Worm (Caenorhabditis elegans): ENCODE measurements around the gene acox-1.5.

DNA sequence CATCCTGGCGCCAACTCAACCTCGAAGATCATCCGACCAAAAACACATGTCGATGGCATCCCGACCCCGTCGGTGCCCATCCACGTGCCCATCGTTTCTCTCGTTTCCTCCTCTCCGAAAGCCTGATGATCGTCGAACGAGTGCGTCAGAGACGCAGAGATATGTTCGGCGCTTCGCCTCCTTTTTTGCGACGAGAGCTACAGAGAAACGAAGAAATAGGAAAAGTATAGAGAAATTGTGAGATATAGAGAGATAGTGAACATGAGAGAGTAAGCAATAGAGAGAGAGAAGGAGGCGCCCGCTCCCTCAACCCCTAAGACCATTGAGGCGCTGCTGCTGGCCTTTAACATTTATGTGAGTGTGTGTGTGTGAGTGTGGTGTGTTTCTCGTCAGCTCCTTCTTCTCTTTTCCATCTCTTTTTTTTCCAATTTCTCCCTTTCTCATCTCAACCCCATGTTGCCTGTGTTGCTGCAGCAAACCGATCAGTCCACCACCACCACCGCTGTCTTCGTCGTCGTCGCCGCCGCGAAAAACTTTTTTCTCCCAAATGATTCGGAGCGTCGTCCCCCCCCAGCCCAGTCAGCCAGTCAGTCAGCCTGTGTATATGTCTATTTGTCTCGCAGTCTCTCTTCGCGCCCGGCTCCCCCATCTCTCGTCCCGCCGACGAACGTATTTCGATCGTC is 27.2 kb upstream of the acox-1.5 start, which contains the start of gene hlh-11:
- 0 out of 2 replicates have a peak, but pooled peaks have one; percentile 75 for TF ChIP-seq nfyb-1 (GFP tag; IDR thresholded peaks at IDR 0.05)
- no peak for TF ChIP-seq F57A8.1 (GFP tag; optimal IDR thresholded peaks at IDR 0.05)
- no peak for TF ChIP-seq ama-1 (optimal IDR thresholded peaks at IDR 0.05)
- TF ChIP-seq ama-1 (GFP tag; optimal IDR thresholded peaks at IDR 0.05): no peak
- no peak for TF ChIP-seq dpff-1 (tag; optimal IDR thresholded peaks at IDR 0.05)
- no peak for TF ChIP-seq unc-130 (GFP tag; optimal IDR thresholded peaks at IDR 0.05)
- TF ChIP-seq nfya-2 (GFP tag; IDR thresholded peaks at IDR 0.05): no peak
- no peak for TF ChIP-seq sea-2 (GFP tag; IDR thresholded peaks at IDR 0.05)
- TF ChIP-seq bed-2 (GFP tag; IDR thresholded peaks at IDR 0.05): no peak
- TF ChIP-seq dpl-1 (GFP tag; optimal IDR thresholded peaks at IDR 0.05): no peak
- TF ChIP-seq snpc-4 (GFP tag; optimal IDR thresholded peaks at IDR 0.05): no peak
- peak; percentile 46 to 70 (median 64) for TF ChIP-seq snpc-4 (tag; optimal IDR thresholded peaks at IDR 0.05)
- peak; percentile 55 for TF ChIP-seq repo-1 (tag; optimal IDR thresholded peaks at IDR 0.05)
- peak; percentile 52 for TF ChIP-seq F23B12.7 (tag; optimal IDR thresholded peaks at IDR 0.05; ENCODE audit: insufficient read depth)
